Fruit fly (Drosophila melanogaster): ENCODE results near the gene CG12105.

The CG12105 gene

DNA sequence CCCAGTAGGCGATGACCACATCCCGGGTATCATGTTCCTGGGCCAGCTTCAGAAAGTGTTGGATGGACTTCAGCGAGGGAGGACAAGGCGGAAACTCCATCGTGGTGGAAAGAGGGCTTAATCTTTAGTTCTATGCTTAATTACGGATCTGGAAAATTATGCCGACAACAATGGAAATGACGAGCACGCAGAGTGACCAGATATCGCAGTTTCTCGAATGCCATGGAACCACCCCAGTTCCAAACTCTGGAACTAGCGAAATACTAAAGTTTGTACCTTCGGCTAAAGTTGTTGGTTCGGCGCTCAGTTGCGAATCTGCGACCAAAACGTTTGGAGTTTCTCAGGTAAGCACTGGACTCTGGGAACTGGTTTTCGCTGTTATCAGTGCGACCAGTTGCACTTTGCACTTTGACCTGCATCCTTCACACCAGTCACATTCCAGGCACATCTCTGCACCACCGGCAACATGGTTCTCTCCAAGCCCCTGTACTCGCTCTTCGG is 37.1 kb upstream of the CG12105 start, which contains the start of the genes CG7970 and Vta1 (continued):
- TF ChIP-seq CG8765 (GFP tag; IDR thresholded peaks at IDR 0.05) (no peak), sens (GFP tag) (no peak), CG7839 (tag; optimal IDR thresholded peaks at IDR 0.05) (no peak), CG16815 (GFP tag; optimal IDR thresholded peaks at IDR 0.05) (no peak), chn (GFP tag; optimal IDR thresholded peaks at IDR 0.05) (no peak), CG12071 (GFP tag; optimal IDR thresholded peaks at IDR 0.05) (no peak), CG31224 (GFP tag; IDR thresholded peaks at IDR 0.05) (no peak), CG11398 (GFP tag; optimal IDR thresholded peaks at IDR 0.05) (no peak), CrebB (tag; optimal IDR thresholded peaks at IDR 0.05) (no peak), mam (GFP tag; optimal IDR thresholded peaks at IDR 0.05) (no peak), gcm (GFP tag; optimal IDR thresholded peaks at IDR 0.05) (no peak), dpn (GFP tag; optimal IDR thresholded peaks at IDR 0.05) (no peak), Vsx1 (GFP tag; optimal IDR thresholded peaks at IDR 0.05) (no peak), Ravus (GFP tag; IDR thresholded peaks at IDR 0.05) (no peak), CG5180 (GFP tag; optimal IDR thresholded peaks at IDR 0.05) (no peak), sug (tag; optimal IDR thresholded peaks at IDR 0.05) (no peak), MESR4 (GFP tag; optimal IDR thresholded peaks at IDR 0.05) (peak; percentile 68), CG17829 (tag; optimal IDR thresholded peaks at IDR 0.05) (no peak), tio (GFP tag; optimal IDR thresholded peaks at IDR 0.05) (no peak), Hr78 (GFP tag; optimal IDR thresholded peaks at IDR 0.05) (peak in 1 of 2 experiments; percentile 94), ato (GFP tag; IDR thresholded peaks at IDR 0.05; ENCODE audit: partially characterized antibody) (no peak), vvl (GFP tag; IDR thresholded peaks at IDR 0.05) (no peak), ERR (GFP tag; optimal IDR thresholded peaks at IDR 0.05) (no peak), danr (GFP tag; IDR thresholded peaks at IDR 0.05) (no peak), CG33557 (GFP tag; optimal IDR thresholded peaks at IDR 0.05) (no peak), jumu (GFP tag; optimal IDR thresholded peaks at IDR 0.05) (no peak), Ets97D (GFP tag; optimal IDR thresholded peaks at IDR 0.05) (no peak), CG13296 (GFP tag; optimal IDR thresholded peaks at IDR 0.05) (no peak), Fer2 (tag; optimal IDR thresholded peaks at IDR 0.05) (no peak), CG10565 (GFP tag; optimal IDR thresholded peaks at IDR 0.05) (no peak), ken (GFP tag; IDR thresholded peaks at IDR 0.05) (no peak), YL-1 (GFP tag; optimal IDR thresholded peaks at IDR 0.05) (peak; percentile 68), grau (tag; optimal IDR thresholded peaks at IDR 0.05) (no peak), CG31441 (GFP tag; IDR thresholded peaks at IDR 0.05) (no peak), Aef1 (GFP tag; IDR thresholded peaks at IDR 0.05) (no peak), her (GFP tag; optimal IDR thresholded peaks at IDR 0.05) (no peak), sob (GFP tag; IDR thresholded peaks at IDR 0.05) (no peak), HLH4C (GFP tag; IDR thresholded peaks at IDR 0.05; ENCODE audit: partially characterized antibody) (no peak), Bdp1 (GFP tag; optimal IDR thresholded peaks at IDR 0.05) (no peak), CG11723 (GFP tag; optimal IDR thresholded peaks at IDR 0.05) (no peak), ab (GFP tag; optimal IDR thresholded peaks at IDR 0.05) (no peak), crol (GFP tag; IDR thresholded peaks at IDR 0.05) (no peak), CG12299 (tag; optimal IDR thresholded peaks at IDR 0.05) (no peak), croc (GFP tag; conservative IDR thresholded peaks at IDR 0.05) (no peak), CG12104 (GFP tag; optimal IDR thresholded peaks at IDR 0.05) (no peak), toy (GFP tag; IDR thresholded peaks at IDR 0.05) (no peak), Nf-YC (tag; optimal IDR thresholded peaks at IDR 0.05) (no peak)
